Worm (Caenorhabditis elegans): ENCODE measurements around the gene popl-7.

DNA sequence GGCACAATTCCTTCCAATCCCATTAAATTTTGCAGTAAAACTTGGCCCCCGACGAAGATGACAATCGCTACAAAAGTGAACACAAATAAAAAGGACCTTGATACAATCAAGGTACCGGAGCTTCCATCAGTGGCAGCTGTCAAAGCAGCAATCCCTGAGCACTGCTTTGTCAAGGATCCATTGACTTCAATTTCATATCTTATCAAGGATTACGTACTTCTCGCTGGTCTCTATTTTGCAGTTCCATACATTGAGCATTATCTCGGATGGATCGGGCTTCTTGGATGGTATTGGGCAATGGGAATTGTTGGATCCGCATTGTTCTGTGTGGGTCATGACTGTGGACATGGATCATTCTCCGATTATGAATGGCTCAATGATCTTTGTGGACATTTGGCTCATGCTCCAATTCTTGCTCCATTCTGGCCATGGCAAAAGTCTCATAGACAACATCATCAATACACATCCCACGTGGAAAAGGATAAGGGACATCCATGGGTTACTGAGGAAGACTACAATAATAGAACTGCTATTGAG, 46.6 kb upstream of the popl-7 start, which contains the start of gene fat-2:
- no peak for TF ChIP-seq unc-42 (tag; optimal IDR thresholded peaks at IDR 0.05)
- no peak for TF ChIP-seq ama-1 (optimal IDR thresholded peaks at IDR 0.05)
- no peak for TF ChIP-seq elt-2 (tag; optimal IDR thresholded peaks at IDR 0.05)
- TF ChIP-seq K02D7.2 (tag; optimal IDR thresholded peaks at IDR 0.05): no peak
